Fruit fly (Drosophila melanogaster) whole organism, wandering third instar larva: ENCODE measurements around the gene CG13102.

Experiments used
- Abd-B ChIP-seq: fragments of >200 bp; optimal IDR thresholded peaks from 2 replicates; lab custom pipeline; 2017; ENCODE audit warnings: missing biosample characterization, missing genetic modification characterization
- CG32264 ChIP-seq: fragments of 200-800 bp; sonication (Bioruptor generic); optimal IDR thresholded peaks from 2 replicates; lab custom pipeline; 2016; ENCODE audit warnings: missing biosample characterization, missing genetic modification characterization
- CG9705 ChIP-seq: fragments of 200-800 bp; sonication (Bioruptor generic); optimal IDR thresholded peaks from 2 replicates; lab custom pipeline; 2018; ENCODE audit warnings: missing biosample characterization, mild to moderate bottlenecking, missing genetic modification characterization
- CrebA ChIP-seq: fragments of 200-800 bp; sonication (Bioruptor generic); optimal IDR thresholded peaks from 2 replicates; lab custom pipeline; 2016; ENCODE audit warnings: missing biosample characterization, mild to moderate bottlenecking, missing genetic modification characterization, borderline replicate concordance
- Dfd ChIP-seq: fragments of >200 bp; optimal IDR thresholded peaks from 2 replicates; lab custom pipeline; 2017; ENCODE audit warnings: missing biosample characterization, missing genetic modification characterization
- Dif ChIP-seq: fragments of 200-275, 200-300 bp; sonication (Bioruptor generic); optimal IDR thresholded peaks from 2 replicates; lab custom pipeline; 2018; ENCODE audit warnings: missing biosample characterization, missing genetic modification characterization; ENCODE audit not compliant: partially characterized antibody
- GATAd ChIP-seq: sonication (Bioruptor generic); optimal IDR thresholded peaks from 2 replicates; lab custom pipeline; 2016; ENCODE audit warnings: missing biosample characterization, missing genetic modification characterization
- Hnf4 ChIP-seq: fragments of 200-800 bp; sonication (Bioruptor generic); optimal IDR thresholded peaks from 2 replicates; lab custom pipeline; 2016; ENCODE audit warnings: missing biosample characterization, mild to moderate bottlenecking, missing genetic modification characterization
- Hr78 ChIP-seq: fragments of >200 bp; optimal IDR thresholded peaks from 2 replicates; lab custom pipeline; 2017; ENCODE audit warnings: missing biosample characterization, missing genetic modification characterization
- Hr83 ChIP-seq: fragments of 200-300 bp; sonication (Bioruptor generic); optimal IDR thresholded peaks from 2 replicates; lab custom pipeline; 2016; ENCODE audit warnings: missing biosample characterization, mild to moderate bottlenecking, missing genetic modification characterization, moderate library complexity; ENCODE audit not compliant: poor library complexity, severe bottlenecking
- Jra ChIP-seq: sonication (Bioruptor generic); optimal IDR thresholded peaks from 2 replicates; lab custom pipeline; 2016; ENCODE audit warnings: missing biosample characterization, missing genetic modification characterization
- Mio ChIP-seq: sonication (Bioruptor generic); optimal IDR thresholded peaks from 2 replicates; lab custom pipeline; 2016; ENCODE audit warnings: missing biosample characterization, missing genetic modification characterization
- Myc ChIP-seq: fragments of >200 bp; optimal IDR thresholded peaks from 2 replicates; lab custom pipeline; 2017
- N ChIP-seq: fragments of >200 bp; optimal IDR thresholded peaks from 2 replicates; lab custom pipeline; 2018; ENCODE audit warnings: missing biosample characterization, missing external identifiers, missing genetic modification characterization
- OdsH ChIP-seq: fragments of 200-800 bp; sonication (Bioruptor generic); optimal IDR thresholded peaks from 2 replicates; lab custom pipeline; 2016; ENCODE audit warnings: missing biosample characterization, mild to moderate bottlenecking, missing genetic modification characterization
- Sp1 ChIP-seq: fragments of 200-800 bp; sonication (Bioruptor generic); optimal IDR thresholded peaks from 3 replicates; lab custom pipeline; 2019; ENCODE audit warnings: missing biosample characterization, mild to moderate bottlenecking, missing genetic modification characterization, moderate library complexity
- Vsx2 ChIP-seq: fragments of 200-300, 225-300 bp; sonication (Bioruptor generic); optimal IDR thresholded peaks from 2 replicates; lab custom pipeline; 2018; ENCODE audit warnings: missing biosample characterization, missing genetic modification characterization; ENCODE audit not compliant: partially characterized antibody
- br ChIP-seq: fragments of 200-800 bp; sonication (Bioruptor generic); optimal IDR thresholded peaks from 2 replicates; lab custom pipeline; 2016; ENCODE audit warnings: missing biosample characterization, missing genetic modification characterization
- brk ChIP-seq: fragments of 200-800 bp; sonication (Bioruptor generic); optimal IDR thresholded peaks from 2 replicates; lab custom pipeline; 2016; ENCODE audit warnings: missing biosample characterization, mild to moderate bottlenecking, missing genetic modification characterization
- dl ChIP-seq, 2 experiments: fragments of 175-275, 200-275 bp in 1 of 2; fragments of 200-275 bp in 1 of 2; sonication (Bioruptor generic); optimal IDR thresholded peaks; lab custom pipeline; 2018; ENCODE audit warnings: mild to moderate bottlenecking in 2 of 2, missing biosample characterization in 2 of 2, missing genetic modification characterization in 2 of 2, moderate library complexity in 2 of 2; ENCODE audit not compliant: partially characterized antibody in 2 of 2, insufficient read depth in 1 of 2
- dmrt93B ChIP-seq: fragments of 200-800 bp; sonication (Bioruptor generic); optimal IDR thresholded peaks from 2 replicates; lab custom pipeline; 2018; ENCODE audit warnings: missing biosample characterization, mild to moderate bottlenecking, missing genetic modification characterization
- dsf ChIP-seq: sonication (Bioruptor generic); optimal IDR thresholded peaks from 2 replicates; lab custom pipeline; 2016; ENCODE audit warnings: missing biosample characterization, missing genetic modification characterization, borderline replicate concordance
- ey ChIP-seq: fragments of 200-800 bp; sonication (Bioruptor generic); optimal IDR thresholded peaks from 2 replicates; lab custom pipeline; 2016; ENCODE audit warnings: missing biosample characterization, missing genetic modification characterization
- foxo ChIP-seq, 2 experiments: fragments of 200-800 bp; sonication (Bioruptor generic); optimal IDR thresholded peaks; 2 replicates in 1 of 2; 3 replicates in 1 of 2; lab custom pipeline; 2016 to 2017; ENCODE audit warnings: missing biosample characterization in 2 of 2, missing genetic modification characterization in 2 of 2
- fru ChIP-seq: fragments of 200-800 bp; sonication (Bioruptor generic); optimal IDR thresholded peaks from 3 replicates; lab custom pipeline; 2016; ENCODE audit warnings: missing biosample characterization, mild to moderate bottlenecking, missing genetic modification characterization
- h ChIP-seq: fragments of 200-800 bp; sonication (Bioruptor generic); optimal IDR thresholded peaks from 3 replicates; lab custom pipeline; 2016; ENCODE audit warnings: missing biosample characterization, mild to moderate bottlenecking, missing genetic modification characterization
- jim ChIP-seq: fragments of 175-275, 200-325 bp; sonication (Bioruptor generic); optimal IDR thresholded peaks from 2 replicates; lab custom pipeline; 2016; ENCODE audit warnings: missing biosample characterization, mild to moderate bottlenecking, missing genetic modification characterization
- lola ChIP-seq: fragments of >200 bp; optimal IDR thresholded peaks from 2 replicates; lab custom pipeline; 2017; ENCODE audit warnings: missing biosample characterization, missing genetic modification characterization
- pan ChIP-seq: fragments of >200 bp; optimal IDR thresholded peaks from 2 replicates; lab custom pipeline; 2017
- psq ChIP-seq: fragments of 200-800 bp; sonication (Bioruptor generic); optimal IDR thresholded peaks from 3 replicates; lab custom pipeline; 2017; ENCODE audit warnings: missing biosample characterization, mild to moderate bottlenecking, missing genetic modification characterization, moderate library complexity
- rgr ChIP-seq: fragments of 200-800 bp; sonication (Bioruptor generic); optimal IDR thresholded peaks from 3 replicates; lab custom pipeline; 2016; ENCODE audit warnings: missing biosample characterization, mild to moderate bottlenecking, missing genetic modification characterization
- sage ChIP-seq: fragments of 200-800 bp; sonication (Bioruptor generic); optimal IDR thresholded peaks from 2 replicates; lab custom pipeline; 2016; ENCODE audit warnings: missing biosample characterization, mild to moderate bottlenecking, missing genetic modification characterization
- sv ChIP-seq: fragments of 200-800 bp; sonication (Bioruptor generic); optimal IDR thresholded peaks from 3 replicates; lab custom pipeline; 2016; ENCODE audit warnings: missing biosample characterization, missing genetic modification characterization
- tai ChIP-seq: sonication (Bioruptor generic); optimal IDR thresholded peaks from 2 replicates; lab custom pipeline; 2016; ENCODE audit warnings: missing biosample characterization, missing genetic modification characterization
- usp ChIP-seq: fragments of >200 bp; optimal IDR thresholded peaks from 2 replicates; lab custom pipeline; 2017; ENCODE audit warnings: missing biosample characterization, missing genetic modification characterization
- woc ChIP-seq: sonication (Bioruptor generic); optimal IDR thresholded peaks from 2 replicates; lab custom pipeline; 2016; ENCODE audit warnings: missing biosample characterization, mild to moderate bottlenecking, missing genetic modification characterization

CG13102 gene

DNA sequence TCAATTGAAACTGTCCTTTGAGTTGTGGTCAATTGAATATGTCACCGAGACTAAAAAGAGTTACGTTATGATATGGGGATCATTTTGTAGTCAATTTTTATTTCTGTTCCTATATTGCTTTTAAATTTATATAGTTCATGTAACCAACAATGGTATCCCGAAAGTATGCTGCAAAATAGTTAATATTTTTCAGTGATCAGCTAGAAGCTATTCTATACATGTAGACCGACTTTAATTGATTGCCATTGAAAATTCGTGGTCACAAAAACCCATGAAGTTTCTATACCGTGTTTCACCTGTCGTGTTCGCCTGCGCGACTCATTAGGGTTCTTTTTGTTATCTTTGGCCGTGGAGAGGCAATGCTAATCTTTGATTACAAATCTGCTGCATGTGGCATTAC is 37.5 kb upstream of the CG13102 start:
- TF ChIP-seq woc (GFP tag; lab: Kevin White, UChicago) (no peak), N (GFP tag; lab: Kevin White, UChicago) (peak; percentile 21), Dfd (no peak), Myc (lab: Kevin White, UChicago) (peak; percentile 41), br (no peak)

DNA sequence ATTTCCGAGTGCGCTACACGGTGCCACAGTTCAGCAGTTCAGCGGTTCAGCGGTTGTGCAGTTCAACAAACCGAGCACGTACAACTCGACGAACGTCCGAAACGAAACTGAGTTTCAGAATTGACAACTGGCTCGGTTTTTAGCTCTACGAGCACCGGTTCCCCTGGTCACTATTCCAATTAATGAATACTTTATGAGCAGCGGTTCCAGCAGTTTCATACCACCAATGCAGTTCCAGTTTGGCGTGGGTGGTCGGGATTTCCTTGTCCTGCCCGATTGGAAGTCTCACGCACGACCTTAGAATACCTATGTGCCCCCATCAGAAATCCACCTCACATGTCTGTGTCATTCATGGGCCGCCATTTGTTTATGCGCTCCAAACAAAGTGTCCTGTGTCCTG is 36.7 kb upstream of the CG13102 start, which contains the start of gene CG9541:
Gene CG9541, minus strand, starts transcription at position 101 of the 400 bp plus-strand sequence.
- TF ChIP-seq Myc (lab: Kevin White, UChicago) = no peak
- TF ChIP-seq CG9705 (GFP tag; lab: Kevin White, UChicago) = no peak
- TF ChIP-seq Hr83 = no peak

DNA sequence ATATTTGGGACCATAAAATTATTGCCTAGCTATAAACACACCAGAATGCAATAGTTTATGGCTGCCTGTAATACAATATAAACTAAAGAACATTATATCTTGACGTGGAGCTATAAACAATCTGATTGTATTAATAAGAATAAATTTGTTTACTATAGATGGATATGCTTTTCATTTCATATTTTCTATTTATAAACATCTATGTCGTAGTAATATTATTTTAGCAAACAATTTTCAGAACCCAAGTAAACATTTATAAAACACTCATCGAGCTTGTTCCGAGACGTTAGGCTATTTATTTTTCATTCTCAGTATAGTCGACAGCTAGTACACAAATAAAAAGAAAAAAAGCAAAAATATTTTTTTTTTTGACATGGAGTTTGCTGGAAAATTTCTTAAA is 31.6 kb upstream of the CG13102 start, which contains the start of gene CG18662:
Gene CG18662, plus strand, starts transcription at position 301 of the 400 bp plus-strand sequence.
- TF ChIP-seq Dfd (no peak), lola (no peak), sv (GFP tag; lab: Kevin White, UChicago) (no peak), foxo (GFP tag; optimal IDR thresholded peaks at IDR 0.05; lab: Kevin White, UChicago) (no peak), brk (GFP tag; lab: Kevin White, UChicago) (no peak), psq (GFP tag; lab: Kevin White, UChicago) (no peak), Hr78 (no peak), Sp1 (GFP tag; lab: Kevin White, UChicago) (no peak), br (no peak), Jra (GFP tag; lab: Kevin White, UChicago) (no peak), Mio (GFP tag; lab: Kevin White, UChicago) (no peak), OdsH (no peak), fru (no peak)

DNA sequence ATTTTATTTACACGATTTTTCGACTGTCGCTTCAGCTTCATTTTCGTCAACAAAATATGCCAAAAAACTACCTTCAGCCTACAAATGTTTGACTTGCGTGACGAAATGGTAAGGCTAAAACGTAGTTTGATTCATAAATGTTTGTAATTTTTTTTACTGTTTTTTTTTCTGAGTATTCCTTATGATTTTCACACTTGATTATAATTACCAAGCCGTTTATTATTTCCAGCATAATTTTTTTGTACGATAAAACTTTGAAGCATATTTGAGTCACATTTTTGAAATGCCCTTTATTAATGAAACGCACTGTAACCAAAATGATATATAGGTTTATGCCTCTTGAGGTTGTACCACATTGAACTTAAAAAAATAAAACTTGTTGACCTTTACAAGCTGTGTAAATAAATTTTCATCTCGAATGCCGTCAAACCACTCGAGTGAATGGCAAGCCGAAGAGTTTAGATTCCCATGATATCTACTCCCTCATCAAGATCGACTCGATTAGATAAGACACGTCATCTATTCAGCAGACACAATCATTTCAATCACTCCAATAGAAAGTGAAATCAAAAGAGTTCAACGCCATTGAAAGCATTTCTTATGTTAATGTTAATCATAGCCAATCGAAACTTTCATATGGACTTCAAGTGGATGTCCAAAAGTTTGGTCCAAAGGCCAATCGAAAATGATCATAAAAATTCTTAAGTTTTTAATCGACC is 29.2 kb upstream of the CG13102 start:
- TF ChIP-seq Hr83 = no peak
- TF ChIP-seq, all 38 proteins: peak for 0

DNA sequence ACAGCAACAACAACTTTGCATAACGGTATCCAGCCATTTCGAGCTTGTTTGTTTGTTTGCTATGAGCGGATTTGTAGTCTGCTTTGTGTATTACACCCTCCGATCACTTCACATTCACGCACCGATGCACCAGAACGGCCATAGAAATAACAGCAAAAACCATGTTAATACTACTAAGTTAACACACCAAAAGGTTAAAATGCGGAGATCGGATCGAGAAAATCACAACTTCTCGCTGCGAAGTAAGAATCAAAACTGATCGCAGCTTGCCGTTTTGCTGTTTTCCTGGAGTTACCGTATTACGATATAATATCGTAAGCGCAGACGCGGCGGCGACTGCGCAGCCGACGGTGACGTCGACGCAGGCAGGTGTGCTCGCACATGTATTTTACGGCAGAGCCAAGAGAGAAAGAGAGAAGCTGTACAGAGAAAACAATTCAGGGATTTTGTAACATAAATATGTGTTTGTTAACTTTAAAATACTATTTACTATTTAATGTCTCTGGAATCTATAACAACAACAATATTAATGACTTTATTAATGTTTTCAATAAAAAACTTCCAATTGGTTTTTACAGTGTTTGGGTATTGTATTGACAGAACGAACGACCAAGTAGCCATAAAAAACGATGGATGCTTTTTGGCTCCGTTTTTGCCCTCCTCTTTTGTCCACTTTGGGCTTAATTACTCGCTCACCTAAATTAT is 27.2 kb upstream of the CG13102 start, which contains the start of gene CG13101:
Gene CG13101, minus strand, starts transcription at position 259 of the 705 bp plus-strand sequence.
- TF ChIP-seq dl (GFP tag; optimal IDR thresholded peaks at IDR 0.05; lab: Kevin White, UChicago; ENCODE audit: insufficient read depth in 1 of 2, partially characterized antibody in 2 of 2) = no peak
- TF ChIP-seq Myc (lab: Kevin White, UChicago) = no peak
- no peak for TF ChIP-seq N (GFP tag; lab: Kevin White, UChicago)
- TF ChIP-seq tai = peak; percentile 88
- peak; percentile 95 for TF ChIP-seq brk (GFP tag; lab: Kevin White, UChicago)
- no peak for TF ChIP-seq Hr78
- TF ChIP-seq Sp1 (GFP tag; lab: Kevin White, UChicago) = peak; percentile 97
- peak; percentile 90 for TF ChIP-seq dmrt93B (GFP tag; lab: Kevin White, UChicago)
- TF ChIP-seq CG32264 (GFP tag; lab: Kevin White, UChicago) = peak; percentile 89
- TF ChIP-seq br = peak; percentile 96
- TF ChIP-seq Vsx2 (GFP tag; lab: Kevin White, UChicago) = no peak
- peak; percentile 93 for TF ChIP-seq fru
- TF ChIP-seq ey = peak; percentile 95
- peak; percentile 76 for TF ChIP-seq Mio (GFP tag; lab: Kevin White, UChicago)
- no peak for TF ChIP-seq Abd-B (GFP tag; lab: Kevin White, UChicago)
- TF ChIP-seq dsf = peak; percentile 86
- peak; percentile 92 for TF ChIP-seq CG9705 (GFP tag; lab: Kevin White, UChicago)
- TF ChIP-seq foxo (GFP tag; optimal IDR thresholded peaks at IDR 0.05; lab: Kevin White, UChicago) = peak in 1 of 2 experiments; percentile 97
- TF ChIP-seq Hr83 = no peak
- TF ChIP-seq Hnf4 (GFP tag; lab: Kevin White, UChicago) = peak; percentile 97
- no peak for TF ChIP-seq jim (GFP tag; lab: Kevin White, UChicago)
- peak; percentile 96 for TF ChIP-seq Jra (GFP tag; lab: Kevin White, UChicago)
- TF ChIP-seq usp = no peak
- TF ChIP-seq OdsH = peak; percentile 98
- peak; percentile 95 for TF ChIP-seq psq (GFP tag; lab: Kevin White, UChicago)
- TF ChIP-seq pan = no peak
- TF ChIP-seq GATAd (GFP tag; lab: Kevin White, UChicago) = peak; percentile 72
- TF ChIP-seq sage (GFP tag; lab: Kevin White, UChicago) = peak; percentile 95
- peak; percentile 99 for TF ChIP-seq h (GFP tag; lab: Kevin White, UChicago)
- peak; percentile 98 for TF ChIP-seq rgr
- peak; percentile 92 for TF ChIP-seq sv (GFP tag; lab: Kevin White, UChicago)
- TF ChIP-seq woc (GFP tag; lab: Kevin White, UChicago) = peak; percentile 96
- peak; percentile 31 for TF ChIP-seq Dif
- peak; percentile 27 for TF ChIP-seq Dfd
- no peak for TF ChIP-seq lola
- TF ChIP-seq CrebA (GFP tag; lab: Kevin White, UChicago) = peak; percentile 34
